Fruit fly (Drosophila melanogaster) whole organism, pupa: ENCODE results near the gene Atet.
A peak's percentile ranks its signal among the peaks of the same experiment; 100 is the strongest.

Source experiments
- CG10348 ChIP-seq: fragments of 200-800 bp; sonication (Bioruptor generic); IDR thresholded peaks from 2 replicates; pipeline ENCODE4 v1.3.6; 2022; ENCODE audit warnings: missing biosample characterization, missing genetic modification characterization
- CG12605 ChIP-seq: fragments of 200-800 bp; sonication (Bioruptor generic); IDR thresholded peaks from 2 replicates; pipeline ENCODE4 v1.3.6; 2022; ENCODE audit warnings: missing biosample characterization, missing genetic modification characterization
- CG13204 ChIP-seq: fragments of 200-800 bp; sonication (Bioruptor generic); optimal IDR thresholded peaks from 2 replicates; lab custom pipeline; 2018; ENCODE audit warnings: missing biosample characterization, mild to moderate bottlenecking, missing genetic modification characterization, moderate library complexity
- CG14655 ChIP-seq: fragments of 200-800 bp; sonication (Bioruptor generic); optimal IDR thresholded peaks from 3 replicates; lab custom pipeline; 2017; ENCODE audit warnings: mild to moderate bottlenecking, missing biosample characterization, missing genetic modification reagents, missing genetic modification characterization
- CG15710 ChIP-seq: fragments of 200-800 bp; sonication (Bioruptor generic); optimal IDR thresholded peaks from 2 replicates; lab custom pipeline; 2018; ENCODE audit warnings: missing biosample characterization, mild to moderate bottlenecking, missing genetic modification characterization, moderate library complexity
- CG17806 ChIP-seq: fragments of 200-800 bp; sonication (Bioruptor generic); optimal IDR thresholded peaks from 2 replicates; lab custom pipeline; 2018; ENCODE audit warnings: missing biosample characterization, mild to moderate bottlenecking, missing genetic modification characterization, moderate library complexity
- CG32121 ChIP-seq: fragments of 200-800 bp; sonication (Bioruptor generic); IDR thresholded peaks from 2 replicates; pipeline ENCODE4 v1.3.6; 2022; ENCODE audit warnings: missing biosample characterization, missing genetic modification characterization
- CG34367 ChIP-seq: fragments of 200-800 bp; sonication (Bioruptor generic); optimal IDR thresholded peaks from 2 replicates; lab custom pipeline; 2018; ENCODE audit warnings: missing biosample characterization, mild to moderate bottlenecking, missing genetic modification characterization
- CG4496 ChIP-seq: fragments of 200-800 bp; sonication (Bioruptor generic); IDR thresholded peaks from 3 replicates; pipeline ENCODE4 v1.3.6; 2022; ENCODE audit warnings: missing biosample characterization, missing genetic modification characterization
- CG8159 ChIP-seq: fragments of 200-800 bp; sonication (Bioruptor generic); optimal IDR thresholded peaks from 3 replicates; lab custom pipeline; 2018; ENCODE audit warnings: missing biosample characterization, mild to moderate bottlenecking, missing genetic modification characterization, moderate library complexity
- CG8301 ChIP-seq: fragments of 200-800 bp; sonication (Bioruptor generic); optimal IDR thresholded peaks from 2 replicates; lab custom pipeline; 2018; ENCODE audit warnings: missing biosample characterization, mild to moderate bottlenecking, missing genetic modification characterization
- CG9948 ChIP-seq: fragments of 200-800 bp; sonication (Bioruptor generic); optimal IDR thresholded peaks from 2 replicates; lab custom pipeline; 2018; ENCODE audit warnings: missing biosample characterization, mild to moderate bottlenecking, missing genetic modification characterization, moderate library complexity
- D1 ChIP-seq: fragments of 200-800 bp; sonication (Bioruptor generic); optimal IDR thresholded peaks from 2 replicates; lab custom pipeline; 2018; ENCODE audit warnings: missing biosample characterization, mild to moderate bottlenecking, missing genetic modification characterization, moderate library complexity
- EcR ChIP-seq: fragments of 200-800 bp; sonication (Bioruptor generic); optimal IDR thresholded peaks from 3 replicates; lab custom pipeline; 2019; ENCODE audit warnings: missing biosample characterization, missing genetic modification characterization, mild to moderate bottlenecking, moderate library complexity, missing genetic modification reagents
- Ets98B ChIP-seq: fragments of 200-800 bp; sonication (Bioruptor generic); IDR thresholded peaks from 2 replicates; pipeline ENCODE4 v1.3.6; 2022; ENCODE audit warnings: missing biosample characterization, missing genetic modification characterization
- Pif1A ChIP-seq: fragments of 200-800 bp; sonication (Bioruptor generic); optimal IDR thresholded peaks from 3 replicates; lab custom pipeline; 2016; ENCODE audit warnings: missing biosample characterization, missing genetic modification characterization
- Pif1B ChIP-seq: fragments of 200-800 bp; sonication (Bioruptor generic); optimal IDR thresholded peaks from 3 replicates; lab custom pipeline; 2016; ENCODE audit warnings: missing biosample characterization, missing genetic modification characterization
- Snoo ChIP-seq: fragments of 200-800 bp; sonication (Bioruptor generic); optimal IDR thresholded peaks from 3 replicates; lab custom pipeline; 2017; ENCODE audit warnings: missing biosample characterization, mild to moderate bottlenecking, missing genetic modification characterization, inconsistent platforms
- fd96Ca ChIP-seq: fragments of 200-800 bp; sonication (Bioruptor generic); IDR thresholded peaks from 3 replicates; pipeline ENCODE4 v1.3.6; 2022; ENCODE audit warnings: missing biosample characterization, missing genetic modification characterization
- gl ChIP-seq: fragments of 200-800 bp; sonication (Bioruptor generic); optimal IDR thresholded peaks from 2 replicates; lab custom pipeline; 2018; ENCODE audit warnings: missing biosample characterization, mild to moderate bottlenecking, missing genetic modification characterization
- rn ChIP-seq: fragments of 200-800 bp; sonication (Bioruptor generic); IDR thresholded peaks from 2 replicates; pipeline ENCODE4 v1.3.6; 2022; ENCODE audit warnings: missing biosample characterization, missing genetic modification characterization

Atet gene

dm6 chr2L:4372802-4373570 is 39.3 kb downstream of the Atet start:
- TF ChIP-seq EcR (GFP tag; lab: Kevin White, UChicago) = peak; percentile 33
- TF ChIP-seq CG15710 = no peak
- TF ChIP-seq Snoo = no peak

- TF ChIP-seq Ets98B (GFP tag; lab: Robert Waterston, UW) = peak; percentile 57; the same call in 1 of the 2 replicates
- peak; percentile 5 for TF ChIP-seq CG8301 (tag; lab: Kevin White, UChicago)
- peak; percentile 31 for TF ChIP-seq CG13204 (GFP tag; lab: Kevin White, UChicago)
- TF ChIP-seq CG4496 (GFP tag; lab: Robert Waterston, UW) = peak; percentile 48; the same call in 1 of the 3 replicates
- TF ChIP-seq gl (tag; lab: Kevin White, UChicago) = peak; percentile 65
- peak; percentile 80 for TF ChIP-seq EcR (GFP tag; lab: Kevin White, UChicago)
- TF ChIP-seq CG9948 = no peak
- TF ChIP-seq CG32121 (GFP tag; lab: Robert Waterston, UW) = no peak
- no peak for TF ChIP-seq Pif1B
- TF ChIP-seq CG10348 = no peak
- TF ChIP-seq rn (GFP tag; lab: Robert Waterston, UW) = 0 out of 2 replicates have a peak, but pooled peaks have one; percentile 9
- TF ChIP-seq CG17806 (tag; lab: Kevin White, UChicago) = no peak
- no peak; the same call in 1 of the 2 replicates for TF ChIP-seq CG12605 (GFP tag; lab: Robert Waterston, UW)
- peak; percentile 58; the same call in 1 of the 3 replicates for TF ChIP-seq fd96Ca
- peak; percentile 20 for TF ChIP-seq CG8159 (tag; lab: Kevin White, UChicago)
Observed at dm6 chr2L:4375035-4376009, 41.6 kb downstream of the Atet start.

dm6 chr2L:4377747-4378146 is 44.0 kb downstream of the Atet start:
- TF ChIP-seq D1 = no peak
- TF ChIP-seq Snoo = no peak
- peak; percentile 50 for TF ChIP-seq EcR (GFP tag; lab: Kevin White, UChicago)

- TF ChIP-seq D1 (no peak), rn (GFP tag; lab: Robert Waterston, UW) (no peak), Snoo (no peak), CG14655 (GFP tag; lab: Kevin White, UChicago) (no peak), Pif1B (no peak)
- TF ChIP-seq, all 21 proteins: peak for 0
Observed at dm6 chr2L:4378380-4378779, 44.7 kb downstream of the Atet start.

- no peak for TF ChIP-seq D1
- TF ChIP-seq rn (GFP tag; lab: Robert Waterston, UW) = no peak
- no peak for TF ChIP-seq CG4496 (GFP tag; lab: Robert Waterston, UW)
- no peak for TF ChIP-seq CG14655 (GFP tag; lab: Kevin White, UChicago)
- TF ChIP-seq CG32121 (GFP tag; lab: Robert Waterston, UW) = no peak
- TF ChIP-seq Snoo = no peak
Observed at dm6 chr2L:4382522-4382921, 48.8 kb downstream of the Atet start, which contains the start of gene CG17612. Gene CG17612, minus strand, starts transcription at chr2L:4382735.

- no peak for TF ChIP-seq CG34367
- no peak for TF ChIP-seq Ets98B (GFP tag; lab: Robert Waterston, UW)
- TF ChIP-seq CG15710 = no peak
- TF ChIP-seq D1 = no peak
- TF ChIP-seq gl (tag; lab: Kevin White, UChicago) = no peak
- TF ChIP-seq CG12605 (GFP tag; lab: Robert Waterston, UW) = no peak
- TF ChIP-seq CG8301 (tag; lab: Kevin White, UChicago) = no peak
- no peak for TF ChIP-seq Pif1A (GFP tag; lab: Kevin White, UChicago)
Observed at dm6 chr2L:4385387-4386279, 51.9 kb downstream of the Atet start, which contains the start of gene Vps53. Gene Vps53, minus strand, starts transcription at chr2L:4386062.
